Worm (Caenorhabditis elegans) whole organism, mixed stage, embryonic: ENCODE results near the gene helq-1.

Experiments
- blmp-1 ChIP-seq: fragments of 150-350 bp; optimal IDR thresholded peaks from 2 replicates; lab custom pipeline; 2014; ENCODE audit warnings: missing biosample characterization, missing genetic modification characterization
- elt-3 ChIP-seq: fragments of 150-350 bp; optimal IDR thresholded peaks from 2 replicates; lab custom pipeline; 2014; ENCODE audit warnings: missing biosample characterization, missing genetic modification characterization
- lin-32 ChIP-seq: fragments of 200-800 bp; sonication (Bioruptor generic); optimal IDR thresholded peaks from 2 replicates; lab custom pipeline; 2018; ENCODE audit warnings: mild to moderate bottlenecking, missing genetic modification characterization, missing compliant biosample characterization
- lsy-2 ChIP-seq: fragments of 150-350 bp; optimal IDR thresholded peaks from 2 replicates; lab custom pipeline; 2014; ENCODE audit warnings: missing biosample characterization, missing genetic modification characterization
- mep-1 ChIP-seq: fragments of 150-350 bp; optimal IDR thresholded peaks from 2 replicates; lab custom pipeline; 2017; ENCODE audit warnings: missing biosample characterization, missing genetic modification reagents, missing genetic modification characterization, inconsistent platforms
- nhr-237 ChIP-seq: fragments of 150-350 bp; optimal IDR thresholded peaks from 2 replicates; lab custom pipeline; 2014; ENCODE audit warnings: missing biosample characterization, missing genetic modification characterization
- nhr-28 ChIP-seq: fragments of 150-350 bp; optimal IDR thresholded peaks from 2 replicates; lab custom pipeline; 2014; ENCODE audit warnings: missing biosample characterization, missing genetic modification characterization
- nhr-76 ChIP-seq: sonication (generic microtip); optimal IDR thresholded peaks from 2 replicates; lab custom pipeline; 2017; ENCODE audit warnings: missing biosample characterization, missing genetic modification characterization
- pha-4 ChIP-seq: fragments of 150-350 bp; optimal IDR thresholded peaks from 2 replicates; lab custom pipeline; 2018; ENCODE audit warnings: missing biosample characterization, missing genetic modification reagents, missing genetic modification characterization
- snpc-4 ChIP-seq: fragments of 150-350 bp; optimal IDR thresholded peaks from 2 replicates; lab custom pipeline; 2014; ENCODE audit warnings: missing biosample characterization, missing genetic modification characterization
- unc-62 ChIP-seq: fragments of 150-350 bp; optimal IDR thresholded peaks from 2 replicates; lab custom pipeline; 2014; ENCODE audit warnings: missing biosample characterization, missing genetic modification reagents, missing genetic modification characterization
- ztf-11 ChIP-seq: fragments of 150-350 bp; optimal IDR thresholded peaks from 2 replicates; lab custom pipeline; 2014; ENCODE audit warnings: missing biosample characterization, missing genetic modification characterization

- TF ChIP-seq lsy-2 (tag; lab: Kevin White, UChicago) (no peak), lin-32 (GFP tag; lab: Kevin White, UChicago) (no peak), snpc-4 (tag; lab: Kevin White, UChicago) (no peak), nhr-237 (tag; lab: Kevin White, UChicago) (no peak), mep-1 (tag; lab: Kevin White, UChicago) (no peak), unc-62 (GFP tag; lab: Kevin White, UChicago) (no peak), pha-4 (tag; lab: Kevin White, UChicago) (no peak), blmp-1 (tag; lab: Kevin White, UChicago) (no peak), elt-3 (tag; lab: Kevin White, UChicago) (no peak), ztf-11 (tag; lab: Kevin White, UChicago) (no peak), nhr-28 (no peak), nhr-76 (tag; lab: Kevin White, UChicago) (no peak)
These were observed 8.5 kb upstream of the helq-1 start for ce11 chrIII:595449-595848.
